Worm (Caenorhabditis elegans) whole organism, L4/young adult: ENCODE data around the gene K06B4.4.

Source experiments
- W03F9.2 ChIP-seq: fragments of 150-350 bp; optimal IDR thresholded peaks from 2 replicates; lab custom pipeline; 2014; ENCODE audit warnings: missing biosample characterization, missing genetic modification characterization
- dao-5 ChIP-seq: sonication (generic microtip); optimal IDR thresholded peaks from 2 replicates; lab custom pipeline; 2016; ENCODE audit warnings: missing genotype, missing genetic modification characterization, moderate library complexity, missing compliant biosample characterization

DNA sequence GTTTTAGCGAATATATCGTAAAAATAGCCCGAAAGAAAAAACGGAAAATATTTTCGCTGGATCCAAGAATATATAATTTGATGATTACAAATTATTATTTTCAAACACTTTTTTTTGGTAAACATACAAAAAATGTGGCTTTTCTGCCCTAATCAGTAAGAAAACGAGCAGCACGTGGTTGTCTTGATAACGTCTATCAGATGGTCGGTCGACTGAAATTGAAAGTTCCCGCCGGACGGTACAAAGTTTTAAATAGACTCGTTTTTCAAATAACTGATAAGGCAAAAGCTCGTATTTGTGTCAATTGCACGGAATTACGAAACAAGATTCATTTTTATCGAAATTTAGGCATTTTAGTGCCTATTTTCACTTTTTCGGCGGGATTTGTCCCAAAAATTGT, 2.3 kb upstream of the K06B4.4 start:
- TF ChIP-seq dao-5 (tag; lab: Kevin White, UChicago) (no peak), W03F9.2 (no peak)
